Fruit fly (Drosophila melanogaster) whole organism, embryonic: Measurements from ENCODE around the gene CG44428.
A peak's percentile ranks its signal among the peaks of the same experiment; 100 is the strongest.

Experiments used
- Ada2b ChIP-seq: fragments of 200-800 bp; sonication (Bioruptor generic); IDR thresholded peaks from 2 replicates; pipeline ENCODE4 v1.3.6; 2022; ENCODE audit warnings: missing biosample characterization, missing genetic modification characterization
- Awh ChIP-seq: fragments of 200-800 bp; sonication (Bioruptor generic); IDR thresholded peaks from 2 replicates; pipeline ENCODE4, ENCODE4 v1.3.6; 2022; ENCODE audit warnings: missing biosample characterization, missing genetic modification characterization
- Blimp-1 ChIP-seq: fragments of 200-800 bp; sonication (Bioruptor generic); optimal IDR thresholded peaks from 3 replicates; lab custom pipeline; 2018; ENCODE audit warnings: missing biosample characterization, missing genetic modification characterization, mild to moderate bottlenecking, moderate library complexity, missing genetic modification reagents
- CG10274 ChIP-seq: fragments of 200-800 bp; sonication (Bioruptor generic); optimal IDR thresholded peaks from 3 replicates; lab custom pipeline; 2017; ENCODE audit warnings: missing biosample characterization, mild to moderate bottlenecking, missing genetic modification characterization
- CG11696 ChIP-seq: fragments of 200-800 bp; sonication (Bioruptor generic); IDR thresholded peaks from 2 replicates; pipeline ENCODE4 v1.3.6; 2022; ENCODE audit warnings: missing biosample characterization, missing genetic modification characterization
- CG12299 ChIP-seq: fragments of 200-800 bp; sonication (Bioruptor generic); optimal IDR thresholded peaks from 2 replicates; lab custom pipeline; 2018; ENCODE audit warnings: missing biosample characterization, mild to moderate bottlenecking, missing genetic modification characterization
- CG12391 ChIP-seq: fragments of 200-800 bp; sonication (Bioruptor generic); optimal IDR thresholded peaks from 3 replicates; lab custom pipeline; 2018; ENCODE audit warnings: missing biosample characterization, mild to moderate bottlenecking, missing genetic modification characterization, moderate library complexity
- CG12769 ChIP-seq: fragments of 200-800 bp; sonication (Bioruptor generic); optimal IDR thresholded peaks from 2 replicates; lab custom pipeline; 2019; ENCODE audit warnings: missing biosample characterization, mild to moderate bottlenecking, missing genetic modification characterization, moderate library complexity
- CG13894 ChIP-seq: fragments of 200-800 bp; sonication (Bioruptor generic); optimal IDR thresholded peaks from 3 replicates; lab custom pipeline; 2018; ENCODE audit warnings: missing biosample characterization, mild to moderate bottlenecking, missing genetic modification characterization, moderate library complexity
- CG14050 ChIP-seq: fragments of 200-800 bp; sonication (Bioruptor generic); IDR thresholded peaks from 3 replicates; pipeline ENCODE4 v1.3.6; 2022; ENCODE audit warnings: missing biosample characterization, missing genetic modification characterization
- CG14441 ChIP-seq: fragments of 200-800 bp; sonication (Bioruptor generic); IDR thresholded peaks from 2 replicates; pipeline ENCODE4 v1.3.6; 2022; ENCODE audit warnings: missing biosample characterization, missing genetic modification characterization
- CG1602 ChIP-seq: fragments of 200-800 bp; sonication (Bioruptor generic); optimal IDR thresholded peaks from 3 replicates; lab custom pipeline; 2016; ENCODE audit warnings: missing biosample characterization, missing genetic modification characterization
- CG16779 ChIP-seq: fragments of 200-800 bp; sonication (Bioruptor generic); IDR thresholded peaks from 2 replicates; pipeline ENCODE4 v1.3.6; 2022; ENCODE audit warnings: missing biosample characterization, missing genetic modification characterization
- CG1832 ChIP-seq: fragments of 200-800 bp; sonication (Bioruptor generic); optimal IDR thresholded peaks from 2 replicates; lab custom pipeline; 2017; ENCODE audit warnings: missing biosample characterization, mild to moderate bottlenecking, missing genetic modification characterization, inconsistent platforms
- CG2116 ChIP-seq: fragments of 200-800 bp; sonication (Bioruptor generic); optimal IDR thresholded peaks from 3 replicates; lab custom pipeline; 2018; ENCODE audit warnings: missing biosample characterization, mild to moderate bottlenecking, missing genetic modification characterization
- CG2129 ChIP-seq: fragments of 200-800 bp; sonication (Bioruptor generic); IDR thresholded peaks from 2 replicates; pipeline ENCODE4 v1.3.6; 2022; ENCODE audit warnings: missing biosample characterization, missing genetic modification characterization; ENCODE audit not compliant: partially characterized antibody
- CG2875 ChIP-seq: fragments of 200-800 bp; sonication (Bioruptor generic); optimal IDR thresholded peaks from 2 replicates; lab custom pipeline; 2017; ENCODE audit warnings: missing biosample characterization, mild to moderate bottlenecking, missing genetic modification characterization, missing genetic modification reagents
- CG3163 ChIP-seq: fragments of 200-800 bp; sonication (Bioruptor generic); optimal IDR thresholded peaks from 3 replicates; lab custom pipeline; 2016; ENCODE audit warnings: missing biosample characterization, missing genetic modification characterization
- CG4854 ChIP-seq: fragments of 200-800 bp; sonication (Bioruptor generic); optimal IDR thresholded peaks from 2 replicates; lab custom pipeline; 2016; ENCODE audit warnings: missing biosample characterization, missing genetic modification characterization, inconsistent platforms
- CG8478 ChIP-seq: fragments of >200 bp; optimal IDR thresholded peaks from 2 replicates; lab custom pipeline; 2018
- CG9215 ChIP-seq: fragments of 200-800 bp; sonication (Bioruptor generic); IDR thresholded peaks from 2 replicates; pipeline ENCODE4 v1.3.6; 2022; ENCODE audit warnings: missing biosample characterization, missing genetic modification characterization
- Chrac-16 ChIP-seq: fragments of 200-800 bp; sonication (Bioruptor generic); optimal IDR thresholded peaks from 3 replicates; lab custom pipeline; 2016; ENCODE audit warnings: missing biosample characterization, missing genetic modification characterization
- CkIIα-i1 ChIP-seq: fragments of 200-800 bp; sonication (Bioruptor generic); IDR thresholded peaks from 2 replicates; pipeline ENCODE4 v1.3.6; 2022; ENCODE audit warnings: missing biosample characterization, missing genetic modification characterization
- HLH3B ChIP-seq: fragments of 200-800 bp; sonication (Bioruptor generic); IDR thresholded peaks from 2 replicates; pipeline ENCODE4 v1.3.6; 2022; ENCODE audit warnings: missing biosample characterization, missing genetic modification characterization
- Hey ChIP-seq: fragments of 200-800 bp; sonication (Bioruptor generic); optimal IDR thresholded peaks from 3 replicates; lab custom pipeline; 2018; ENCODE audit warnings: missing biosample characterization, mild to moderate bottlenecking, missing genetic modification characterization
- Kr ChIP-seq: fragments of 200-800 bp; sonication (Bioruptor generic); optimal IDR thresholded peaks from 2 replicates; lab custom pipeline; 2017; ENCODE audit warnings: missing biosample characterization, mild to moderate bottlenecking, missing genetic modification characterization
- MBD-R2 ChIP-seq: fragments of 200-800 bp; sonication (Bioruptor generic); IDR thresholded peaks from 2 replicates; pipeline ENCODE4 v1.3.6; 2022; ENCODE audit warnings: missing biosample characterization, missing genetic modification characterization
- Myb ChIP-seq: fragments of 200-800 bp; sonication (Bioruptor generic); optimal IDR thresholded peaks from 2 replicates; lab custom pipeline; 2016; ENCODE audit warnings: missing biosample characterization, missing genetic modification characterization
- NFAT ChIP-seq: fragments of 200-800 bp; sonication (Bioruptor generic); IDR thresholded peaks from 2 replicates; pipeline ENCODE4 v1.3.6; 2022; ENCODE audit warnings: missing biosample characterization, missing genetic modification characterization
- Ptx1 ChIP-seq: fragments of 200-800 bp; sonication (Bioruptor generic); IDR thresholded peaks from 2 replicates; pipeline ENCODE4 v1.3.6; 2022; ENCODE audit warnings: missing biosample characterization, missing genetic modification characterization
- Trl ChIP-seq, 3 experiments: fragments of >200 bp in 2 of 3; fragments of 200-800 bp in 1 of 3; sonication (Bioruptor generic) in 1 of 3; optimal IDR thresholded peaks; 2 replicates in 1 of 3; 3 replicates in 2 of 3; lab custom pipeline; 2016 to 2017; ENCODE audit warnings: missing biosample characterization in 1 of 3, missing genetic modification characterization in 1 of 3
- ash1 ChIP-seq: fragments of 200-800 bp; sonication (Bioruptor generic); optimal IDR thresholded peaks from 2 replicates; lab custom pipeline; 2018; ENCODE audit warnings: missing biosample characterization, mild to moderate bottlenecking, missing genetic modification characterization
- bbx ChIP-seq: fragments of 200-800 bp; sonication (Bioruptor generic); IDR thresholded peaks from 2 replicates; pipeline ENCODE4 v1.3.6; 2022; ENCODE audit warnings: missing biosample characterization, missing genetic modification characterization; ENCODE audit not compliant: partially characterized antibody
- disco-r ChIP-seq: fragments of 200-800 bp; sonication (Bioruptor generic); optimal IDR thresholded peaks from 2 replicates; lab custom pipeline; 2016; ENCODE audit warnings: missing biosample characterization, missing genetic modification characterization
- ems ChIP-seq: fragments of 200-800 bp; sonication (Bioruptor generic); optimal IDR thresholded peaks from 3 replicates; lab custom pipeline; 2016; ENCODE audit warnings: missing biosample characterization, missing genetic modification characterization
- ham ChIP-seq: fragments of 200-800 bp; sonication (Bioruptor generic); IDR thresholded peaks from 2 replicates; pipeline ENCODE4 v1.3.6; 2022; ENCODE audit warnings: missing biosample characterization, missing genetic modification characterization
- hb ChIP-seq: fragments of 200-800 bp; sonication (Bioruptor generic); IDR thresholded peaks from 3 replicates; pipeline ENCODE4 v1.3.6; 2022; ENCODE audit warnings: missing biosample characterization, missing genetic modification characterization; ENCODE audit not compliant: partially characterized antibody
- insv ChIP-seq, 2 experiments: fragments of 200-800 bp; sonication (Bioruptor generic); optimal IDR thresholded peaks; 3 replicates each; lab custom pipeline; 2016 to 2018; ENCODE audit warnings: missing biosample characterization in 2 of 2, missing genetic modification characterization in 2 of 2
- jing ChIP-seq: fragments of 200-800 bp; sonication (Bioruptor generic); optimal IDR thresholded peaks from 2 replicates; lab custom pipeline; 2018; ENCODE audit warnings: missing biosample characterization, mild to moderate bottlenecking, missing genetic modification characterization
- jumu ChIP-seq: fragments of 200-800 bp; sonication (Bioruptor generic); optimal IDR thresholded peaks from 3 replicates; lab custom pipeline; 2016; ENCODE audit warnings: missing biosample characterization, missing genetic modification characterization
- kah ChIP-seq: fragments of 200-800 bp; sonication (Bioruptor generic); optimal IDR thresholded peaks from 2 replicates; lab custom pipeline; 2018; ENCODE audit warnings: missing biosample characterization, mild to moderate bottlenecking, missing genetic modification characterization
- kni ChIP-seq: fragments of 200-800 bp; sonication (Bioruptor generic); optimal IDR thresholded peaks from 3 replicates; lab custom pipeline; 2017; ENCODE audit warnings: mild to moderate bottlenecking, missing biosample characterization, missing genetic modification reagents, missing genetic modification characterization
- pita ChIP-seq: fragments of 200-800 bp; sonication (Bioruptor generic); optimal IDR thresholded peaks from 2 replicates; lab custom pipeline; 2017; ENCODE audit warnings: missing biosample characterization, mild to moderate bottlenecking, missing genetic modification characterization
- pnt ChIP-seq: fragments of 200-800 bp; sonication (Bioruptor generic); optimal IDR thresholded peaks from 3 replicates; lab custom pipeline; 2016; ENCODE audit warnings: missing biosample characterization, missing genetic modification characterization
- psq ChIP-seq: fragments of 200-800 bp; sonication (Bioruptor generic); optimal IDR thresholded peaks from 2 replicates; lab custom pipeline; 2017; ENCODE audit warnings: missing biosample characterization, missing genetic modification characterization
- rib ChIP-seq: fragments of 200-800 bp; sonication (Bioruptor generic); IDR thresholded peaks from 2 replicates; pipeline ENCODE4 v1.3.6; 2022; ENCODE audit warnings: missing biosample characterization, missing genetic modification characterization
- seq ChIP-seq: fragments of 200-800 bp; sonication (Bioruptor generic); IDR thresholded peaks from 2 replicates; pipeline ENCODE4 v1.3.6; 2022; ENCODE audit warnings: missing biosample characterization, missing genetic modification characterization
- tap ChIP-seq: fragments of 200-800 bp; optimal IDR thresholded peaks from 3 replicates; lab custom pipeline; 2019; ENCODE audit warnings: missing biosample characterization, mild to moderate bottlenecking, missing genetic modification characterization, moderate library complexity
- tx ChIP-seq: fragments of 200-800 bp; sonication (Bioruptor generic); optimal IDR thresholded peaks from 2 replicates; lab custom pipeline; 2016; ENCODE audit warnings: missing biosample characterization, missing genetic modification characterization
- vvl ChIP-seq: fragments of 200-800 bp; sonication (Bioruptor generic); IDR thresholded peaks from 2 replicates; pipeline ENCODE4 v1.3.6; 2022; ENCODE audit warnings: missing biosample characterization, missing genetic modification characterization
- wdn ChIP-seq: fragments of 200-800 bp; sonication (Bioruptor generic); IDR thresholded peaks from 2 replicates; pipeline ENCODE4 v1.3.6; 2022; ENCODE audit warnings: missing biosample characterization, missing genetic modification characterization

CG44428 gene

DNA sequence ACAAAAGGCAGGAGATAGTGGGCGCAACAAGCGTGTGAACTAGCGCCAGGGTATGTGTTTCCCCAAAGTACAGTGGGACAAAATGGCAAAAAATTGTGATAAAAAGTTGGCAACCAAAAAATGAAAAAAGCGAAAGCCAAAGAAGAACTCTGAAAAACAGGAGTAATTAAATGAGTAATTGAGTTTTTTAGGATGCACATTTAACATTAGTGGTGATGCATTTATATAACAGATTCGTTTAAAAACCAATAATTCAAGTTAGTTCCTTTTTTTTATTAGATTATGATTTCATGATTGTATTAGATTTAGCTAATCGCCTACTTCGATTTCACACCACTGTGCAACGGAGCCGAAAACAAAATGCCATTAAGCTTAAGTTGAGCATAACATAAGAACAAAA, 42.3 kb upstream of the CG44428 start (continued):
- TF ChIP-seq CkIIα-i1 (GFP tag; lab: Robert Waterston, UW) (no peak), CG12391 (peak; percentile 60), insv (GFP tag; optimal IDR thresholded peaks at IDR 0.05; lab: Kevin White, UChicago) (no peak), kah (GFP tag; lab: Kevin White, UChicago) (no peak), CG2875 (GFP tag; lab: Kevin White, UChicago) (peak; percentile 54), Trl (optimal IDR thresholded peaks at IDR 0.05; lab: Kevin White, UChicago) (no peak), Trl (GFP tag; optimal IDR thresholded peaks at IDR 0.05; lab: Kevin White, UChicago) (peak; percentile 54), Ptx1 (GFP tag; lab: Robert Waterston, UW) (peak; percentile 62), HLH3B (GFP tag; lab: Robert Waterston, UW) (0 out of 2 replicates have a peak, but pooled peaks have one; percentile 27), tap (tag; lab: Kevin White, UChicago) (peak; percentile 22), CG2116 (GFP tag; lab: Kevin White, UChicago) (no peak), CG11696 (GFP tag; lab: Robert Waterston, UW) (0 out of 2 replicates have a peak, but pooled peaks have one; percentile 12), CG1602 (GFP tag; lab: Kevin White, UChicago) (peak; percentile 34), ham (GFP tag; lab: Robert Waterston, UW) (no peak), vvl (0 out of 2 replicates have a peak, but pooled peaks have one; percentile 54), CG12769 (tag; lab: Kevin White, UChicago) (no peak), pnt (peak; percentile 42), CG2129 (GFP tag; lab: Robert Waterston, UW) (no peak), CG1832 (GFP tag; lab: Kevin White, UChicago) (no peak), psq (no peak), Blimp-1 (GFP tag; lab: Kevin White, UChicago) (peak; percentile 73), CG3163 (peak; percentile 3), CG16779 (GFP tag; lab: Robert Waterston, UW) (no peak), NFAT (GFP tag; lab: Robert Waterston, UW) (no peak), disco-r (no peak), pita (GFP tag; lab: Kevin White, UChicago) (no peak), CG13894 (tag; lab: Kevin White, UChicago) (peak; percentile 1), hb (GFP tag; lab: Robert Waterston, UW) (no peak), rib (no peak), ash1 (GFP tag; lab: Kevin White, UChicago) (no peak), Myb (GFP tag; lab: Kevin White, UChicago) (peak; percentile 28), jing (GFP tag; lab: Kevin White, UChicago) (peak; percentile 8), CG4854 (GFP tag; lab: Kevin White, UChicago) (no peak), CG9215 (peak; percentile 24; the same call in 1 of the 2 replicates), CG8478 (lab: Kevin White, UChicago) (no peak), Awh (peak; percentile 11; the same call in 1 of the 2 replicates), CG14441 (GFP tag; lab: Robert Waterston, UW) (peak; percentile 47), jumu (GFP tag; lab: Kevin White, UChicago) (peak; percentile 45), Hey (tag; lab: Kevin White, UChicago) (no peak), Kr (GFP tag; lab: Kevin White, UChicago) (no peak), bbx (GFP tag; lab: Robert Waterston, UW) (no peak), Ada2b (peak; percentile 47), CG12299 (tag; lab: Kevin White, UChicago) (peak; percentile 3), kni (GFP tag; lab: Kevin White, UChicago) (no peak), ems (GFP tag; lab: Kevin White, UChicago) (peak; percentile 46), tx (peak; percentile 35), CG10274 (GFP tag; lab: Kevin White, UChicago) (no peak), wdn (no peak), seq (GFP tag; lab: Robert Waterston, UW) (peak; percentile 57), CG14050 (GFP tag; lab: Robert Waterston, UW) (no peak), MBD-R2 (GFP tag; lab: Robert Waterston, UW) (no peak), Chrac-16 (GFP tag; lab: Kevin White, UChicago) (peak; percentile 33)
